Worm (Caenorhabditis elegans): ENCODE results near the gene klp-12.

- TF ChIP-seq ama-1 (optimal IDR thresholded peaks at IDR 0.05), result no peak
- TF ChIP-seq flt-1 (GFP tag; IDR thresholded peaks at IDR 0.05), result no peak
- TF ChIP-seq pes-1 (GFP tag; IDR thresholded peaks at IDR 0.05), result no peak
- TF ChIP-seq hnd-1 (tag; optimal IDR thresholded peaks at IDR 0.05), result no peak
- TF ChIP-seq B0310.2 (tag; optimal IDR thresholded peaks at IDR 0.05), result no peak
- TF ChIP-seq hmg-4 (GFP tag; optimal IDR thresholded peaks at IDR 0.05), result no peak
- TF ChIP-seq tra-4 (tag; optimal IDR thresholded peaks at IDR 0.05), result no peak
- no peak for TF ChIP-seq sea-1 (GFP tag; conservative IDR thresholded peaks at IDR 0.05)
- TF ChIP-seq ceh-13 (GFP tag; optimal IDR thresholded peaks at IDR 0.05), result no peak
- no peak for TF ChIP-seq scrt-1 (GFP tag; IDR thresholded peaks at IDR 0.05)
- TF ChIP-seq hmbx-1 (tag; optimal IDR thresholded peaks at IDR 0.05), result no peak
- TF ChIP-seq ets-7 (tag; optimal IDR thresholded peaks at IDR 0.05), result no peak
These were observed 26.9 kb downstream of the klp-12 start, which contains the start of gene sart-3 for ce11 chrIV:11332751-11333150.
